Fruit fly (Drosophila melanogaster) whole organism, larva: Measurements from ENCODE around the gene CG11052.
"Not testable (repeated sequence)": the region's sequence is repeated elsewhere in the genome, so short reads cannot be mapped to it uniquely, and the experiment has no call there.

Experiments
- noc ChIP-seq: fragments of 200-800 bp; sonication (Bioruptor generic); optimal IDR thresholded peaks from 3 replicates; lab custom pipeline; 2019; ENCODE audit warnings: missing biosample characterization, mild to moderate bottlenecking, missing genetic modification characterization, moderate library complexity

Gene CG11052

dm6 chr3R:8009080-8009620, at the start of gene CG11052, which contains the start of gene CG3223:
Gene CG11052 (minus strand): TSS chr3R:8009297.
Gene CG3223 (plus strand): TSS chr3R:8009400.
- TF ChIP-seq noc (tag; lab: Kevin White, UChicago) = no peak

- TF ChIP-seq noc (tag; lab: Kevin White, UChicago) = not testable (repeated sequence)
Observed at dm6 chr3R:8049373-8049772, 40.3 kb upstream of the CG11052 start, which contains the start of gene CG43061. Gene CG43061 (plus strand): TSS chr3R:8049673.

DNA sequence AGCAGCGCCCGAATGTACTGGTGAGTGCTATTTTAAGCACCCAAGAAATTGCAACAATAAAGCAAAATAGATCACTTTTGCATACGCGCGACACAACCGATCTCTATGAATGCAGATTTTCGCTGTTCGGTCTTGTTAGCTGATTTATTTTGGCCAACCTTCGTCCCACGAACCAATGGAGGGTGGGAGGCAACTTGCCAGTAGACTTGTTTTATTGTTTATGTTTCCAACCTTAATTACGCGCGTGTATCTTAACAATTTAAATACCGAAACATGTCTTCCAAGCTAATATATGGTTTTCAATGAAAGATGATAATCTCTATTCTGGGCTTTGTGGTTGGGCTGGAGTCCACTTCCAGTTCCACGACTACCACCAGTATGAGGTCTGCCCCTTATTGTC, 39.8 kb upstream of the CG11052 start, which contains the start of gene CG43618:
Gene CG43618 (plus strand): TSS at position 301 of the 400 bp plus-strand sequence.
- not testable (repeated sequence) for TF ChIP-seq noc (tag; lab: Kevin White, UChicago)

DNA sequence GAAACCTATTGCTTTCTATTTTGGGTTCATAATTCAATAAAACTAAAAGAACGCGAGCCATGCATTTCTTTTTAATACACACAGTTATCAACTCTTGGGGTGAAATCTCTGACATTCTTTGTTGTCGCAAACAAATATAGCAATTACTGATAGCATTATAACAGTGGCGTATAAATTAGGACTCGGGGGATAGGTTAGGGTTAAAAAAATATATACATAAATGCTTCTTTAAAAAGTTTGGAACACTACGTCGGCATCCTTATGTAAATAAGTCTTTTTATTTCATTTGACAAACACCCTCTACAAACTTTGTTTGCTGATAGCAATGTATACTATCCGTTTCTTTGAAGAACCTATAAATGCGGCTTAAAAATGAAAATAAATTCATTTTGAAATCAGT, 31.7 kb upstream of the CG11052 start, which contains the start of gene CG43060:
Gene CG43060 (plus strand): TSS at position 382 of the 400 bp plus-strand sequence.
- no peak for TF ChIP-seq noc (tag; lab: Kevin White, UChicago)

- no peak for TF ChIP-seq noc (tag; lab: Kevin White, UChicago)
Observed at dm6 chr3R:8038927-8039326, 29.8 kb upstream of the CG11052 start.

DNA sequence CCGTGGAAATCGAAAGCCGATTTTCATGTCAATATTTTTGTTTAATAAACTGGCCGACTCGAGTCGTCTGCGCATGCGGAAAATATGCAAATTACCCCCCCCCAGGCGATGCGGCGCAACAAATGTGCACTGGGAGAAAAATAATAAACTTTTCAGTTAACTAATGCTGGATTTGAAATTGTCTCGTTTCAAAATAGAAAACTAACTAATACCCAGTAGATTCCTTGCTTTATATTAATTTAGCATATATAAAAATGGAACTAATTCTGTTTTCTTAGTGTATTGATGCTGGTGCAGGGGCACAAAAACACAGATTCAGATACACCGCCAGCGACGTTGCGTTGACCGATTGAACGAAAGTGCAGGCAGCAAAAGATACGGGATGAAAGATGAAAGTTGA, 28.8 kb upstream of the CG11052 start:
- TF ChIP-seq noc (tag; lab: Kevin White, UChicago) = no peak

- TF ChIP-seq noc (tag; lab: Kevin White, UChicago) = no peak
Observed at dm6 chr3R:8032923-8033478, 23.9 kb upstream of the CG11052 start, which contains the start of the genes CG11035 and unc-45. Gene CG11035 (minus strand): TSS chr3R:8033009. Gene unc-45 (plus strand): TSS chr3R:8033301.

DNA sequence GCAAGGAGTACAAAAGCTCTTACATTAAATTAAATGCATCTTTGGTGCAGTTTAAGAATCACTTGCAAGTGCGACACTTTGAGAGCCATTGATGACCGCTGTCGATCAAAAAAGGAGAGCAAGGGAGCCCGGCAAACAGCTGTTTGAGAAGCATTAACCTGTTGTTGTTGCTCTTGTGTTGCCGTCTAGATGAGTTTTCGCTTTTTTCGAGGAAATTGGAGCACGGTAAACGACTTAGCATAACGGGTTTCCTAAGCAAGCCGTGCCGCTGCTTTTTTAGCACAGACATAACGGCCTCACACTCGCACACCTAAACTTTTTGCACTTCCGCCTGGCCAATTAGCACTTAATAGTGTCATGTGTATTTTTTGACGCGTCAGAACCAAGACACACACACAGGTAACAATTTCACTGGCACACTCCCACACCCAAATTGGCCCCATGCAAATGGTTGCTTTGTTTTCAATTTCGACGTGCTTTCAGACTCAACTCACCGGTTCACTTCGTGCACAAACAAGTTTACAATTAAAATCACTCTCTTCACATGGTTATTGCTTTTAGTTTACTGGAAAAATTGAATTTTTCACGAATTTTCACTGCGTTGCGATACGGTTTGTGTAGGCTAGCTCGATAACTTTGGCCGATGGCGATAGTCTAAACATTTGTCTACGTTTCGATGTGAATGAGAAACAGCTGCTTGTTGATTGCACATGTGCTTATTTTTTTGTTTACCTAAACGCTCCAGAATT, 21.2 kb upstream of the CG11052 start, which contains the start of the genes CG10903 and CG2747:
Gene CG10903 (plus strand): TSS at position 261 of the 749 bp plus-strand sequence.
Gene CG2747 (minus strand): TSS at position 640 of the 749 bp plus-strand sequence.
- peak; percentile 68 for TF ChIP-seq noc (tag; lab: Kevin White, UChicago)

dm6 chr3R:8029496-8030013, 20.5 kb upstream of the CG11052 start, which contains the start of gene ImpE3:
Gene ImpE3 (minus strand): TSS chr3R:8029546.
- TF ChIP-seq noc (tag; lab: Kevin White, UChicago) = peak; percentile 23

DNA sequence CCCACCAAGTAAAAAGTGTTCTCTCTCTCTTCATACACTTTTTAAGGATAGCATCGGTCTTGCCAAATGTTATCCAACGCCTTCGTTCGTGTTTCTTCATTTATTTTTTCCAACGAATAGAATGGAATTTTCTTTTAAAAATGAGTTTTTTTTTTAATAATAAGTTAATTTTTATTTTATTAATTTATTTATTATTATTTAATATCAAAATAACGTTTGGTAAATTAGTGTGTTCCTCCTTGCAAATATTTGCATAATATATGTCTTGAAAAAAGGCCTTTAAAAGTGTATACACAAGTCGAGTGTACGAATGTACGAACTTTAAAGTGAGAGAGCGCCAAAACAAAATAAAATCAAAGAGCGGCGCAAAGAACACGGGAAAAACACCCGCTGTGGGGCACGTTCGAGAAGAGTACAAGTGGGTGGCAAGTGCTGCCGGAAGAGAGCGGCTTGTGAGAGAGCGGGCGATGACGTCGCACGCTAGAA, 18.1 kb upstream of the CG11052 start:
- TF ChIP-seq noc (tag; lab: Kevin White, UChicago) = peak; percentile 69

dm6 chr3R:8026515-8026914, 17.4 kb upstream of the CG11052 start:
- TF ChIP-seq noc (tag; lab: Kevin White, UChicago) = no peak

- no peak for TF ChIP-seq noc (tag; lab: Kevin White, UChicago)
Observed at dm6 chr3R:8013121-8014009, 4.3 kb upstream of the CG11052 start, which contains the start of the genes CG10435 and Pbp95. Gene CG10435 (minus strand): TSS chr3R:8013201. Gene Pbp95 (plus strand): TSS chr3R:8013791.

- TF ChIP-seq noc (tag; lab: Kevin White, UChicago) = no peak
Observed at dm6 chr3R:8007595-8008255, 1.4 kb downstream of the CG11052 start, which contains the start of gene CG2767. Gene CG2767 (minus strand): TSS chr3R:8008110.
